Fruit fly (Drosophila melanogaster) whole organism, embryonic: ENCODE data around the gene Scr.

Source experiments
- CG10959 ChIP-seq: fragments of 200-800 bp; sonication (Bioruptor generic); IDR thresholded peaks from 2 replicates; pipeline ENCODE4 v1.3.6; 2022; ENCODE audit warnings: missing biosample characterization, missing genetic modification characterization
- CG12104 ChIP-seq: fragments of 200-800 bp; sonication (Bioruptor generic); optimal IDR thresholded peaks from 3 replicates; lab custom pipeline; 2016; ENCODE audit warnings: missing biosample characterization, missing genetic modification characterization
- CG12942 ChIP-seq: fragments of 200-800 bp; sonication (Bioruptor generic); optimal IDR thresholded peaks from 3 replicates; lab custom pipeline; 2016; ENCODE audit warnings: missing biosample characterization, missing genetic modification characterization
- CG13775 ChIP-seq: fragments of 200-800 bp; sonication (Bioruptor generic); optimal IDR thresholded peaks from 3 replicates; lab custom pipeline; 2017; ENCODE audit warnings: missing biosample characterization, mild to moderate bottlenecking, missing genetic modification characterization
- CG14050 ChIP-seq: fragments of 200-800 bp; sonication (Bioruptor generic); IDR thresholded peaks from 3 replicates; pipeline ENCODE4 v1.3.6; 2022; ENCODE audit warnings: missing biosample characterization, missing genetic modification characterization
- CG17829 ChIP-seq: fragments of 200-800 bp; optimal IDR thresholded peaks from 2 replicates; lab custom pipeline; 2019; ENCODE audit warnings: missing biosample characterization, mild to moderate bottlenecking, missing genetic modification characterization, moderate library complexity
- CG32532 ChIP-seq: fragments of 200-800 bp; sonication (Bioruptor generic); IDR thresholded peaks from 2 replicates; pipeline ENCODE4 v1.3.6; 2022; ENCODE audit warnings: missing biosample characterization, missing genetic modification characterization
- Dref ChIP-seq: fragments of 200-800 bp; sonication (Bioruptor generic); IDR thresholded peaks from 2 replicates; pipeline ENCODE4 v1.3.6; 2022; ENCODE audit warnings: missing biosample characterization, missing genetic modification characterization
- Lim3 ChIP-seq: fragments of 200-800 bp; sonication (Bioruptor generic); IDR thresholded peaks from 2 replicates; pipeline ENCODE4 v1.3.6; 2022; ENCODE audit warnings: missing biosample characterization, missing genetic modification characterization
- grn ChIP-seq: fragments of 200-800 bp; sonication (Bioruptor generic); optimal IDR thresholded peaks from 3 replicates; lab custom pipeline; 2017; ENCODE audit warnings: missing biosample characterization, missing genetic modification characterization

dm6 chr3R:6816272-6816980 is 33.4 kb downstream of the Scr start:
- peak; percentile 33 for TF ChIP-seq CG13775 (GFP tag; lab: Kevin White, UChicago)
- no peak for TF ChIP-seq CG12104 (GFP tag; lab: Kevin White, UChicago)
- TF ChIP-seq CG14050, result no peak
- no peak for TF ChIP-seq Lim3 (GFP tag; lab: Robert Waterston, UW)
- no peak for TF ChIP-seq Dref
- TF ChIP-seq grn (GFP tag; lab: Kevin White, UChicago), result no peak
- TF ChIP-seq CG10959 (GFP tag; lab: Robert Waterston, UW), result no peak
- no peak for TF ChIP-seq CG17829 (tag; lab: Kevin White, UChicago)
- TF ChIP-seq CG32532 (GFP tag; lab: Robert Waterston, UW), result 0 out of 2 replicates have a peak, but pooled peaks have one; percentile 24
- TF ChIP-seq CG12942 (GFP tag; lab: Kevin White, UChicago), result peak; percentile 6
